Fruit fly (Drosophila melanogaster) whole organism, wandering third instar larva: ENCODE data around the gene CG7236.

Experiments used
- Dfd ChIP-seq: fragments of >200 bp; optimal IDR thresholded peaks from 2 replicates; lab custom pipeline; 2017; ENCODE audit warnings: missing biosample characterization, missing genetic modification characterization
- psq ChIP-seq: fragments of 200-800 bp; sonication (Bioruptor generic); optimal IDR thresholded peaks from 3 replicates; lab custom pipeline; 2017; ENCODE audit warnings: missing biosample characterization, mild to moderate bottlenecking, missing genetic modification characterization, moderate library complexity

DNA sequence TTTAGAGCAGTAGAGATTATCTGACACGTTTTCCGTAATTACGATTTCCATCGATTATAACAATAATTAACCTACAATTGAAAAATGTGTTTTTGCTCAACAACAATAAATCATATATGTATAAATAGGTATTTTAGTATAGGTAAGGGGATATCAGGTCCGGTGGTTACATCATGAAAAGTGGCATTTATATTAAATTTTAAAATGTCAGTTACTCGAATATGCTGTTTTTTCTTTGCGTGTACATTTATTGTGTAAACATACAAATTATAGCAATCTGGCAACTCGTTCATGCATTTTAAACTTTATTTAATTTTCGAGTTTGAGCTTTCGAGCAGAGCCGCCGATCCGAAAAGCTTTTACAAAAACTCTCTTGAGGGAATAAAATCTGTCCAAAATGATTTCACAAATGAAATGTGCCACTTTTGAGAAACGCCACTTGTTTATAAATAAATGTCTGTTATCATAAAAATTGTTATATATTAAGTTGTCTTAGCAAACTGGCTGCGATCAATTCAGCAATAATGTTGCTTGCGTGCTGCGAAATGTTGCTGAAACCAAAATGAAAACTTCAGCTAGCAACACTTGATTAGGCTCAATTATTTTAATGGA lies 37.5 kb downstream of the CG7236 start:
- TF ChIP-seq psq (GFP tag; lab: Kevin White, UChicago), result no peak
- TF ChIP-seq Dfd (GFP tag; lab: Kevin White, UChicago), result no peak
